Worm (Caenorhabditis elegans) whole organism, L4 larva: ENCODE data around the gene T27A8.2.

ENCODE experiments used
- T26A8.4 ChIP-seq: fragments of 200-800 bp; sonication (Bioruptor generic); IDR thresholded peaks from 2 replicates; pipeline ENCODE4 v1.3.6; 2022; ENCODE audit warnings: missing genetic modification characterization, missing compliant biosample characterization
- Y5F2A.4 ChIP-seq: fragments of 200-800 bp; sonication (Bioruptor generic); optimal IDR thresholded peaks from 2 replicates; lab custom pipeline; 2018; ENCODE audit warnings: mild to moderate bottlenecking, missing genetic modification characterization, missing compliant biosample characterization
- Y75B8A.6 ChIP-seq: fragments of 200-800 bp; sonication (Bioruptor generic); IDR thresholded peaks from 2 replicates; pipeline ENCODE4 v1.3.6; 2022; ENCODE audit warnings: missing genetic modification reagents, missing genetic modification characterization, missing compliant biosample characterization
- ZK546.5 ChIP-seq, 2 experiments: sonication (generic microtip); optimal IDR thresholded peaks; 2 replicates each; lab custom pipeline; 2017; ENCODE audit warnings: missing biosample characterization in 2 of 2, missing genetic modification characterization in 2 of 2
- ama-1 ChIP-seq: fragments of 150-350 bp; optimal IDR thresholded peaks from 2 replicates; lab custom pipeline; 2014; ENCODE audit warnings: inconsistent platforms, mixed read lengths
- daf-12 ChIP-seq: fragments of 150-350 bp; optimal IDR thresholded peaks from 2 replicates; lab custom pipeline; 2014; ENCODE audit warnings: missing biosample characterization, missing genetic modification reagents, missing genetic modification characterization
- egl-27 ChIP-seq: sonication (generic microtip); optimal IDR thresholded peaks from 3 replicates; lab custom pipeline; 2017; ENCODE audit warnings: missing biosample characterization, missing genetic modification reagents, missing genetic modification characterization
- fkh-10 ChIP-seq: fragments of 150-350 bp; optimal IDR thresholded peaks from 2 replicates; lab custom pipeline; 2014; ENCODE audit warnings: missing biosample characterization, missing genetic modification reagents, missing genetic modification characterization
- hif-1 ChIP-seq, 2 experiments: sonication (generic microtip); optimal IDR thresholded peaks; 2 replicates each; lab custom pipeline; 2016 to 2017; ENCODE audit warnings: missing compliant biosample characterization in 2 of 2, missing genetic modification characterization in 2 of 2, missing genetic modification reagents in 2 of 2, missing genotype in 2 of 2, mild to moderate bottlenecking in 1 of 2
- nhr-77 ChIP-seq: fragments of 150-350 bp; optimal IDR thresholded peaks from 2 replicates; lab custom pipeline; 2014; ENCODE audit warnings: missing biosample characterization, missing genetic modification characterization
- set-16 ChIP-seq: fragments of 200-800 bp; sonication (Bioruptor generic); IDR thresholded peaks from 2 replicates; pipeline ENCODE4 v1.3.6; 2022; ENCODE audit warnings: missing genetic modification reagents, missing genetic modification characterization, missing compliant biosample characterization

- TF ChIP-seq daf-12 (tag; lab: Kevin White, UChicago) (no peak), egl-27 (tag; lab: Kevin White, UChicago) (no peak), ama-1 (lab: Kevin White, UChicago) (no peak), nhr-77 (no peak), Y75B8A.6 (GFP tag; lab: Robert Waterston, UW) (no peak), set-16 (GFP tag; lab: Robert Waterston, UW) (no peak), hif-1 (tag; optimal IDR thresholded peaks at IDR 0.05; lab: Kevin White, UChicago) (no peak), ZK546.5 (tag; optimal IDR thresholded peaks at IDR 0.05; lab: Kevin White, UChicago) (no peak), fkh-10 (GFP tag; lab: Kevin White, UChicago) (no peak), T26A8.4 (no peak), Y5F2A.4 (GFP tag; lab: Kevin White, UChicago) (no peak)
Measured at ce11 chrX:16091166-16091565, 32.4 kb upstream of the T27A8.2 start.
